Fruit fly (Drosophila melanogaster) whole organism, pupa: Measurements from ENCODE around the gene CG14667.

Experiments
- CG10348 ChIP-seq: fragments of 200-800 bp; sonication (Bioruptor generic); IDR thresholded peaks from 2 replicates; pipeline ENCODE4 v1.3.6; 2022; ENCODE audit warnings: missing biosample characterization, missing genetic modification characterization
- CG12605 ChIP-seq: fragments of 200-800 bp; sonication (Bioruptor generic); IDR thresholded peaks from 2 replicates; pipeline ENCODE4 v1.3.6; 2022; ENCODE audit warnings: missing biosample characterization, missing genetic modification characterization
- CG13204 ChIP-seq: fragments of 200-800 bp; sonication (Bioruptor generic); optimal IDR thresholded peaks from 2 replicates; lab custom pipeline; 2018; ENCODE audit warnings: missing biosample characterization, mild to moderate bottlenecking, missing genetic modification characterization, moderate library complexity
- CG14655 ChIP-seq: fragments of 200-800 bp; sonication (Bioruptor generic); optimal IDR thresholded peaks from 3 replicates; lab custom pipeline; 2017; ENCODE audit warnings: mild to moderate bottlenecking, missing biosample characterization, missing genetic modification reagents, missing genetic modification characterization
- CG15710 ChIP-seq: fragments of 200-800 bp; sonication (Bioruptor generic); optimal IDR thresholded peaks from 2 replicates; lab custom pipeline; 2018; ENCODE audit warnings: missing biosample characterization, mild to moderate bottlenecking, missing genetic modification characterization, moderate library complexity
- CG17806 ChIP-seq: fragments of 200-800 bp; sonication (Bioruptor generic); optimal IDR thresholded peaks from 2 replicates; lab custom pipeline; 2018; ENCODE audit warnings: missing biosample characterization, mild to moderate bottlenecking, missing genetic modification characterization, moderate library complexity
- CG32121 ChIP-seq: fragments of 200-800 bp; sonication (Bioruptor generic); IDR thresholded peaks from 2 replicates; pipeline ENCODE4 v1.3.6; 2022; ENCODE audit warnings: missing biosample characterization, missing genetic modification characterization
- CG34367 ChIP-seq: fragments of 200-800 bp; sonication (Bioruptor generic); optimal IDR thresholded peaks from 2 replicates; lab custom pipeline; 2018; ENCODE audit warnings: missing biosample characterization, mild to moderate bottlenecking, missing genetic modification characterization
- CG4496 ChIP-seq: fragments of 200-800 bp; sonication (Bioruptor generic); IDR thresholded peaks from 3 replicates; pipeline ENCODE4 v1.3.6; 2022; ENCODE audit warnings: missing biosample characterization, missing genetic modification characterization
- CG8159 ChIP-seq: fragments of 200-800 bp; sonication (Bioruptor generic); optimal IDR thresholded peaks from 3 replicates; lab custom pipeline; 2018; ENCODE audit warnings: missing biosample characterization, mild to moderate bottlenecking, missing genetic modification characterization, moderate library complexity
- CG8301 ChIP-seq: fragments of 200-800 bp; sonication (Bioruptor generic); optimal IDR thresholded peaks from 2 replicates; lab custom pipeline; 2018; ENCODE audit warnings: missing biosample characterization, mild to moderate bottlenecking, missing genetic modification characterization
- CG9948 ChIP-seq: fragments of 200-800 bp; sonication (Bioruptor generic); optimal IDR thresholded peaks from 2 replicates; lab custom pipeline; 2018; ENCODE audit warnings: missing biosample characterization, mild to moderate bottlenecking, missing genetic modification characterization, moderate library complexity
- D1 ChIP-seq: fragments of 200-800 bp; sonication (Bioruptor generic); optimal IDR thresholded peaks from 2 replicates; lab custom pipeline; 2018; ENCODE audit warnings: missing biosample characterization, mild to moderate bottlenecking, missing genetic modification characterization, moderate library complexity
- EcR ChIP-seq: fragments of 200-800 bp; sonication (Bioruptor generic); optimal IDR thresholded peaks from 3 replicates; lab custom pipeline; 2019; ENCODE audit warnings: missing biosample characterization, missing genetic modification characterization, mild to moderate bottlenecking, moderate library complexity, missing genetic modification reagents
- Ets98B ChIP-seq: fragments of 200-800 bp; sonication (Bioruptor generic); IDR thresholded peaks from 2 replicates; pipeline ENCODE4 v1.3.6; 2022; ENCODE audit warnings: missing biosample characterization, missing genetic modification characterization
- Pif1A ChIP-seq: fragments of 200-800 bp; sonication (Bioruptor generic); optimal IDR thresholded peaks from 3 replicates; lab custom pipeline; 2016; ENCODE audit warnings: missing biosample characterization, missing genetic modification characterization
- Pif1B ChIP-seq: fragments of 200-800 bp; sonication (Bioruptor generic); optimal IDR thresholded peaks from 3 replicates; lab custom pipeline; 2016; ENCODE audit warnings: missing biosample characterization, missing genetic modification characterization
- Snoo ChIP-seq: fragments of 200-800 bp; sonication (Bioruptor generic); optimal IDR thresholded peaks from 3 replicates; lab custom pipeline; 2017; ENCODE audit warnings: missing biosample characterization, mild to moderate bottlenecking, missing genetic modification characterization, inconsistent platforms
- fd96Ca ChIP-seq: fragments of 200-800 bp; sonication (Bioruptor generic); IDR thresholded peaks from 3 replicates; pipeline ENCODE4 v1.3.6; 2022; ENCODE audit warnings: missing biosample characterization, missing genetic modification characterization
- gl ChIP-seq: fragments of 200-800 bp; sonication (Bioruptor generic); optimal IDR thresholded peaks from 2 replicates; lab custom pipeline; 2018; ENCODE audit warnings: missing biosample characterization, mild to moderate bottlenecking, missing genetic modification characterization
- rn ChIP-seq: fragments of 200-800 bp; sonication (Bioruptor generic); IDR thresholded peaks from 2 replicates; pipeline ENCODE4 v1.3.6; 2022; ENCODE audit warnings: missing biosample characterization, missing genetic modification characterization

The CG14667 gene

DNA sequence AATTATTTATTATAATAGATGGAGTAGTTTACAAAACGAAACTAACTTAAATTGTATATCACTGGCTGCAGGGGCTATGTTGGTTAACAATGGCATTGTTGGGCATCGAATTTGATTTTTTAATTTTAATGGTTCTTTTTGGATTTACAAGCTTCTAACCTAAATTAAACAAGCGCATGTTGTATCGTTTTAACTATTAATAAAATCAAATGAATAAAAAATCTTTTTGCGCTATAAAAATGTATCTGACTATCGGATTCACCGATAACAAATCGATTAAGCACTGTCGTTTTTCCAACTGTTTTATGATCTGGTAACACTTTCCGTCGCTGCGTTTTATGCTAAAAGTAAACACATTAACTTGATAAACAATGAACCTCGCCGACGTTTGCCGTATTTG, at the start of gene CG14667, which contains the start of gene hd:
TSS of gene CG14667 (plus strand) at position 303 of the 400 bp plus-strand sequence.
TSS of gene hd (minus strand) at position 243 of the 400 bp plus-strand sequence.
- TF ChIP-seq D1: no peak
- no peak for TF ChIP-seq CG8159 (tag; lab: Kevin White, UChicago)
- TF ChIP-seq CG14655 (GFP tag; lab: Kevin White, UChicago): no peak
- TF ChIP-seq Snoo (tag; lab: Kevin White, UChicago): no peak

dm6 chr3R:5326166-5326565, 48.7 kb upstream of the CG14667 start:
- TF ChIP-seq gl (tag; lab: Kevin White, UChicago): no peak
- TF ChIP-seq CG17806: no peak
- 0 out of 3 replicates have a peak, but pooled peaks have one; percentile 15 for TF ChIP-seq fd96Ca (GFP tag; lab: Robert Waterston, UW)
- no peak for TF ChIP-seq CG15710
- TF ChIP-seq, all 21 proteins: peak for 1

DNA sequence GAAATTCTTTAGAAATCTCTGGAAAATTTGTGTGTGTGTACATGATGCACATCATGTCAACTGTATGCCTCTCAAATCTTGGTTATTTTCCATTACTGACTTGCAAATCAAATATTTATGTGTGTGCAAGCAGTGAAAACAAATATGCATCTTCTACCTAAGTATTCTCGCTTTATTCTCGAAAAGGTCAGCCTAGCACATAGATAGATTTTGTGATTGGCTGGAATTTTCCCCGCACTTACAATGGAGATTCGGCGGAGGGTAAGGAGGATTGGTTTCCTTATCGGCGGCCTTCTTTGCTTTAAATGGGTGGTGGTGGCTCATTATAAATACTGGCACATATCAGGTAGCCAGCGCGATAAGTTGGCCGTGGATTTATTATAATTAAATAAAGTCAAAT, 46.9 kb upstream of the CG14667 start:
- TF ChIP-seq CG8159 (tag; lab: Kevin White, UChicago): no peak
- TF ChIP-seq Pif1A (GFP tag; lab: Kevin White, UChicago): no peak
- no peak for TF ChIP-seq EcR (GFP tag; lab: Kevin White, UChicago)
- TF ChIP-seq fd96Ca (GFP tag; lab: Robert Waterston, UW): no peak
- no peak for TF ChIP-seq CG13204 (GFP tag; lab: Kevin White, UChicago)
- no peak for TF ChIP-seq D1
- no peak for TF ChIP-seq Snoo (tag; lab: Kevin White, UChicago)
- no peak for TF ChIP-seq gl (tag; lab: Kevin White, UChicago)
- no peak for TF ChIP-seq CG4496 (GFP tag; lab: Robert Waterston, UW)
- no peak for TF ChIP-seq CG17806
- no peak for TF ChIP-seq CG14655 (GFP tag; lab: Kevin White, UChicago)
- no peak for TF ChIP-seq CG32121 (GFP tag; lab: Robert Waterston, UW)
- TF ChIP-seq Pif1B (GFP tag; lab: Kevin White, UChicago): no peak
- TF ChIP-seq CG34367: no peak

- TF ChIP-seq CG10348 (GFP tag; lab: Robert Waterston, UW) (no peak), EcR (GFP tag; lab: Kevin White, UChicago) (no peak), D1 (no peak), Pif1A (GFP tag; lab: Kevin White, UChicago) (peak; percentile 32), CG13204 (GFP tag; lab: Kevin White, UChicago) (no peak), CG9948 (tag; lab: Kevin White, UChicago) (peak; percentile 15), CG8301 (tag; lab: Kevin White, UChicago) (peak; percentile 21), Ets98B (GFP tag; lab: Robert Waterston, UW) (0 out of 2 replicates have a peak, but pooled peaks have one; percentile 21), CG32121 (GFP tag; lab: Robert Waterston, UW) (no peak), CG8159 (tag; lab: Kevin White, UChicago) (peak; percentile 43), gl (tag; lab: Kevin White, UChicago) (no peak), CG17806 (peak; percentile 22), fd96Ca (GFP tag; lab: Robert Waterston, UW) (no peak), CG15710 (peak; percentile 19), CG12605 (GFP tag; lab: Robert Waterston, UW) (no peak), CG14655 (GFP tag; lab: Kevin White, UChicago) (peak; percentile 42), CG4496 (GFP tag; lab: Robert Waterston, UW) (no peak), Pif1B (GFP tag; lab: Kevin White, UChicago) (no peak)
Measured at dm6 chr3R:5330338-5330737, 44.5 kb upstream of the CG14667 start.

- TF ChIP-seq CG12605 (GFP tag; lab: Robert Waterston, UW) (no peak), CG17806 (peak; percentile 62), Ets98B (GFP tag; lab: Robert Waterston, UW) (no peak), Pif1B (GFP tag; lab: Kevin White, UChicago) (peak; percentile 16), CG34367 (peak; percentile 35), rn (no peak), CG10348 (GFP tag; lab: Robert Waterston, UW) (no peak), gl (tag; lab: Kevin White, UChicago) (no peak), Pif1A (GFP tag; lab: Kevin White, UChicago) (peak; percentile 17), CG13204 (GFP tag; lab: Kevin White, UChicago) (no peak), EcR (GFP tag; lab: Kevin White, UChicago) (peak; percentile 91), CG9948 (tag; lab: Kevin White, UChicago) (peak; percentile 60), fd96Ca (GFP tag; lab: Robert Waterston, UW) (no peak), CG8159 (tag; lab: Kevin White, UChicago) (peak; percentile 72), CG8301 (tag; lab: Kevin White, UChicago) (no peak), D1 (no peak), CG32121 (GFP tag; lab: Robert Waterston, UW) (no peak), CG15710 (peak; percentile 63), Snoo (tag; lab: Kevin White, UChicago) (no peak), CG14655 (GFP tag; lab: Kevin White, UChicago) (no peak), CG4496 (GFP tag; lab: Robert Waterston, UW) (0 out of 3 replicates have a peak, but pooled peaks have one; percentile 20)
Measured at dm6 chr3R:5331764-5332405, 42.9 kb upstream of the CG14667 start.
